Fruit fly (Drosophila melanogaster) whole organism, embryonic: ENCODE results near the gene IKKbeta.

Experiments used
- C15 ChIP-seq: fragments of 200-800 bp; sonication (Bioruptor generic); IDR thresholded peaks from 3 replicates; pipeline ENCODE4 v1.3.6; 2022; ENCODE audit warnings: missing biosample characterization, missing genetic modification characterization
- CG10209 ChIP-seq: fragments of 200-800 bp; sonication (Bioruptor generic); optimal IDR thresholded peaks from 3 replicates; lab custom pipeline; 2017; ENCODE audit warnings: missing biosample characterization, mild to moderate bottlenecking, missing genetic modification characterization, missing genetic modification reagents
- CG10267 ChIP-seq: fragments of 200-800 bp; sonication (Bioruptor generic); optimal IDR thresholded peaks from 2 replicates; lab custom pipeline; 2018; ENCODE audit warnings: missing biosample characterization, mild to moderate bottlenecking, missing genetic modification characterization, moderate library complexity
- CG10431 ChIP-seq: fragments of 200-800 bp; sonication (Bioruptor generic); optimal IDR thresholded peaks from 3 replicates; lab custom pipeline; 2018; ENCODE audit warnings: missing biosample characterization, mild to moderate bottlenecking, missing genetic modification characterization
- CG11247 ChIP-seq: fragments of 200-800 bp; sonication (Bioruptor generic); IDR thresholded peaks from 2 replicates; pipeline ENCODE4 v1.3.6; 2022; ENCODE audit warnings: missing biosample characterization, missing genetic modification characterization
- CG11723 ChIP-seq: fragments of 200-800 bp; sonication (Bioruptor generic); optimal IDR thresholded peaks from 2 replicates; lab custom pipeline; 2017; ENCODE audit warnings: missing biosample characterization, mild to moderate bottlenecking, missing genetic modification characterization
- CG12155 ChIP-seq: fragments of 200-800 bp; sonication (Bioruptor generic); optimal IDR thresholded peaks from 3 replicates; lab custom pipeline; 2016; ENCODE audit warnings: missing biosample characterization, missing genetic modification characterization
- CG1233 ChIP-seq: fragments of 200-800 bp; sonication (Bioruptor generic); optimal IDR thresholded peaks from 4 replicates; lab custom pipeline; 2018; ENCODE audit warnings: missing biosample characterization, mild to moderate bottlenecking, missing genetic modification characterization
- CG13287 ChIP-seq: fragments of 200-800 bp; sonication (Bioruptor generic); IDR thresholded peaks from 2 replicates; pipeline ENCODE4 v1.3.6; 2022; ENCODE audit warnings: missing biosample characterization, missing genetic modification characterization; ENCODE audit not compliant: partially characterized antibody
- CG13775 ChIP-seq: fragments of 200-800 bp; sonication (Bioruptor generic); optimal IDR thresholded peaks from 3 replicates; lab custom pipeline; 2017; ENCODE audit warnings: missing biosample characterization, mild to moderate bottlenecking, missing genetic modification characterization
- CG14050 ChIP-seq: fragments of 200-800 bp; sonication (Bioruptor generic); IDR thresholded peaks from 3 replicates; pipeline ENCODE4 v1.3.6; 2022; ENCODE audit warnings: missing biosample characterization, missing genetic modification characterization
- CG15073 ChIP-seq: fragments of 200-800 bp; sonication (Bioruptor generic); optimal IDR thresholded peaks from 2 replicates; lab custom pipeline; 2016; ENCODE audit warnings: missing biosample characterization, missing genetic modification characterization
- CG15514 ChIP-seq: fragments of 200-800 bp; sonication (Bioruptor generic); optimal IDR thresholded peaks from 3 replicates; lab custom pipeline; 2017; ENCODE audit warnings: missing biosample characterization, missing genetic modification characterization, mild to moderate bottlenecking, moderate library complexity, missing genetic modification reagents
- CG15601 ChIP-seq: fragments of 200-800 bp; sonication (Bioruptor generic); optimal IDR thresholded peaks from 3 replicates; lab custom pipeline; 2019; ENCODE audit warnings: missing biosample characterization, mild to moderate bottlenecking, missing genetic modification characterization, moderate library complexity
- CG15696 ChIP-seq: fragments of 200-800 bp; sonication (Bioruptor generic); optimal IDR thresholded peaks from 2 replicates; lab custom pipeline; 2019; ENCODE audit warnings: missing biosample characterization, mild to moderate bottlenecking, missing genetic modification characterization, moderate library complexity
- CG17385 ChIP-seq: fragments of 200-800 bp; sonication (Bioruptor generic); optimal IDR thresholded peaks from 3 replicates; lab custom pipeline; 2018; ENCODE audit warnings: missing biosample characterization, mild to moderate bottlenecking, missing genetic modification characterization
- CG18599 ChIP-seq: fragments of 200-800 bp; sonication (Bioruptor generic); optimal IDR thresholded peaks from 3 replicates; lab custom pipeline; 2017; ENCODE audit warnings: missing biosample characterization, missing genetic modification characterization, mild to moderate bottlenecking, moderate library complexity, missing genetic modification reagents
- CG34224 ChIP-seq: fragments of 200-800 bp; sonication (Bioruptor generic); IDR thresholded peaks from 3 replicates; pipeline ENCODE4 v1.3.6; 2022; ENCODE audit warnings: missing biosample characterization, missing genetic modification characterization; ENCODE audit not compliant: partially characterized antibody
- CG8924 ChIP-seq: fragments of 200-800 bp; optimal IDR thresholded peaks from 3 replicates; lab custom pipeline; 2019; ENCODE audit warnings: missing biosample characterization, mild to moderate bottlenecking, missing genetic modification characterization, moderate library complexity
- CG9797 ChIP-seq: fragments of 200-800 bp; sonication (Bioruptor generic); optimal IDR thresholded peaks from 3 replicates; lab custom pipeline; 2018; ENCODE audit warnings: missing biosample characterization, mild to moderate bottlenecking, missing genetic modification characterization
- CHES-1-like ChIP-seq: fragments of 200-800 bp; sonication (Bioruptor generic); optimal IDR thresholded peaks from 2 replicates; lab custom pipeline; 2016; ENCODE audit warnings: missing biosample characterization, missing genetic modification characterization
- Drgx ChIP-seq: fragments of 200-800 bp; sonication (Bioruptor generic); IDR thresholded peaks from 2 replicates; pipeline ENCODE4 v1.3.6; 2022; ENCODE audit warnings: missing biosample characterization, missing genetic modification characterization
- Hmr ChIP-seq: fragments of 200-800 bp; sonication (Bioruptor generic); optimal IDR thresholded peaks from 3 replicates; lab custom pipeline; 2017; ENCODE audit warnings: mild to moderate bottlenecking, missing biosample characterization, missing genetic modification reagents, missing genetic modification characterization
- Hr78 ChIP-seq, 2 experiments: fragments of 200-800 bp in 1 of 2; fragments of >200 bp in 1 of 2; sonication (Bioruptor generic) in 1 of 2; optimal IDR thresholded peaks; 2 replicates each; lab custom pipeline; 2017 to 2019; ENCODE audit warnings: missing biosample characterization in 2 of 2, missing genetic modification characterization in 2 of 2, mild to moderate bottlenecking in 1 of 2, moderate library complexity in 1 of 2
- Lim3 ChIP-seq: fragments of 200-800 bp; sonication (Bioruptor generic); IDR thresholded peaks from 2 replicates; pipeline ENCODE4 v1.3.6; 2022; ENCODE audit warnings: missing biosample characterization, missing genetic modification characterization
- Lpt ChIP-seq: fragments of >200 bp; optimal IDR thresholded peaks from 2 replicates; lab custom pipeline; 2018; ENCODE audit warnings: missing biosample characterization, missing genetic modification characterization
- Rx ChIP-seq: fragments of 200-800 bp; sonication (Bioruptor generic); IDR thresholded peaks from 2 replicates; pipeline ENCODE4 v1.3.6; 2022; ENCODE audit warnings: missing biosample characterization, missing genetic modification characterization
- Ssrp ChIP-seq: fragments of 200-800 bp; sonication (Bioruptor generic); optimal IDR thresholded peaks from 2 replicates; lab custom pipeline; 2018; ENCODE audit warnings: missing biosample characterization, mild to moderate bottlenecking, missing genetic modification characterization, moderate library complexity
- Taf1 ChIP-seq: fragments of 200-800 bp; sonication (Bioruptor generic); IDR thresholded peaks from 2 replicates; pipeline ENCODE4 v1.3.6; 2022; ENCODE audit warnings: missing biosample characterization, missing genetic modification characterization
- Tbp ChIP-seq: fragments of >200 bp; optimal IDR thresholded peaks from 2 replicates; lab custom pipeline; 2018; ENCODE audit warnings: missing biosample characterization, missing genetic modification characterization
- bigmax ChIP-seq: fragments of 200-800 bp; sonication (Bioruptor generic); optimal IDR thresholded peaks from 2 replicates; lab custom pipeline; 2018; ENCODE audit warnings: missing biosample characterization, mild to moderate bottlenecking, missing genetic modification characterization
- cas ChIP-seq: fragments of 200-800 bp; sonication (Bioruptor generic); IDR thresholded peaks from 2 replicates; pipeline ENCODE4 v1.3.6; 2022; ENCODE audit warnings: missing biosample characterization, missing genetic modification characterization
- cg ChIP-seq: fragments of 200-800 bp; sonication (Bioruptor generic); optimal IDR thresholded peaks from 3 replicates; lab custom pipeline; 2019; ENCODE audit warnings: missing biosample characterization, mild to moderate bottlenecking, missing genetic modification characterization, moderate library complexity
- croc ChIP-seq: fragments of 200-800 bp; sonication (Bioruptor generic); conservative IDR thresholded peaks from 3 replicates; pipeline ENCODE4 v1.3.6; 2022; ENCODE audit warnings: missing biosample characterization, missing genetic modification characterization
- gcm ChIP-seq: fragments of 200-800 bp; sonication (Bioruptor generic); optimal IDR thresholded peaks from 2 replicates; lab custom pipeline; 2019; ENCODE audit warnings: missing biosample characterization, mild to moderate bottlenecking, missing genetic modification characterization, moderate library complexity
- grn ChIP-seq: fragments of 200-800 bp; sonication (Bioruptor generic); optimal IDR thresholded peaks from 3 replicates; lab custom pipeline; 2017; ENCODE audit warnings: missing biosample characterization, missing genetic modification characterization
- h ChIP-seq: fragments of >200 bp; optimal IDR thresholded peaks from 2 replicates; lab custom pipeline; 2017
- mld ChIP-seq: fragments of 200-800 bp; sonication (Bioruptor generic); IDR thresholded peaks from 3 replicates; pipeline ENCODE4 v1.3.6; 2022; ENCODE audit warnings: missing biosample characterization, missing genetic modification characterization; ENCODE audit not compliant: partially characterized antibody
- nmo ChIP-seq: fragments of 200-800 bp; sonication (Bioruptor generic); optimal IDR thresholded peaks from 2 replicates; lab custom pipeline; 2018; ENCODE audit warnings: missing biosample characterization, mild to moderate bottlenecking, missing genetic modification characterization, moderate library complexity
- oc ChIP-seq: fragments of 200-800 bp; sonication (Bioruptor generic); optimal IDR thresholded peaks from 2 replicates; lab custom pipeline; 2018; ENCODE audit warnings: missing biosample characterization, mild to moderate bottlenecking, missing genetic modification characterization, moderate library complexity
- onecut ChIP-seq: fragments of 200-800 bp; sonication (Bioruptor generic); IDR thresholded peaks from 2 replicates; pipeline ENCODE4 v1.3.6; 2022; ENCODE audit warnings: missing biosample characterization, missing genetic modification characterization
- schlank ChIP-seq: fragments of 200-800 bp; sonication (Bioruptor generic); optimal IDR thresholded peaks from 2 replicates; lab custom pipeline; 2018; ENCODE audit warnings: missing biosample characterization, mild to moderate bottlenecking, missing genetic modification characterization
- slbo ChIP-seq: fragments of 200-800 bp; sonication (Bioruptor generic); IDR thresholded peaks from 2 replicates; pipeline ENCODE4 v1.3.6; 2022; ENCODE audit warnings: missing biosample characterization, missing genetic modification characterization
- tap ChIP-seq: fragments of 200-800 bp; optimal IDR thresholded peaks from 3 replicates; lab custom pipeline; 2019; ENCODE audit warnings: missing biosample characterization, mild to moderate bottlenecking, missing genetic modification characterization, moderate library complexity
- tin ChIP-seq: fragments of 200-800 bp; sonication (Bioruptor generic); optimal IDR thresholded peaks from 3 replicates; lab custom pipeline; 2016; ENCODE audit warnings: missing biosample characterization, missing genetic modification characterization
- tll ChIP-seq, 2 experiments: fragments of 200-800 bp in 1 of 2; fragments of >200 bp in 1 of 2; sonication (Bioruptor generic) in 1 of 2; optimal IDR thresholded peaks; 2 replicates each; lab custom pipeline; 2017 to 2019; ENCODE audit warnings: missing biosample characterization in 2 of 2, missing genetic modification characterization in 2 of 2, mild to moderate bottlenecking in 1 of 2, moderate library complexity in 1 of 2
- zen ChIP-seq: fragments of 200-800 bp; sonication (Bioruptor generic); optimal IDR thresholded peaks from 3 replicates; lab custom pipeline; 2018; ENCODE audit warnings: missing biosample characterization, mild to moderate bottlenecking, missing genetic modification characterization, moderate library complexity
- zfh2 ChIP-seq: fragments of 200-800 bp; sonication (Bioruptor generic); optimal IDR thresholded peaks from 2 replicates; lab custom pipeline; 2016; ENCODE audit warnings: missing biosample characterization, missing genetic modification characterization

The IKKbeta gene

DNA sequence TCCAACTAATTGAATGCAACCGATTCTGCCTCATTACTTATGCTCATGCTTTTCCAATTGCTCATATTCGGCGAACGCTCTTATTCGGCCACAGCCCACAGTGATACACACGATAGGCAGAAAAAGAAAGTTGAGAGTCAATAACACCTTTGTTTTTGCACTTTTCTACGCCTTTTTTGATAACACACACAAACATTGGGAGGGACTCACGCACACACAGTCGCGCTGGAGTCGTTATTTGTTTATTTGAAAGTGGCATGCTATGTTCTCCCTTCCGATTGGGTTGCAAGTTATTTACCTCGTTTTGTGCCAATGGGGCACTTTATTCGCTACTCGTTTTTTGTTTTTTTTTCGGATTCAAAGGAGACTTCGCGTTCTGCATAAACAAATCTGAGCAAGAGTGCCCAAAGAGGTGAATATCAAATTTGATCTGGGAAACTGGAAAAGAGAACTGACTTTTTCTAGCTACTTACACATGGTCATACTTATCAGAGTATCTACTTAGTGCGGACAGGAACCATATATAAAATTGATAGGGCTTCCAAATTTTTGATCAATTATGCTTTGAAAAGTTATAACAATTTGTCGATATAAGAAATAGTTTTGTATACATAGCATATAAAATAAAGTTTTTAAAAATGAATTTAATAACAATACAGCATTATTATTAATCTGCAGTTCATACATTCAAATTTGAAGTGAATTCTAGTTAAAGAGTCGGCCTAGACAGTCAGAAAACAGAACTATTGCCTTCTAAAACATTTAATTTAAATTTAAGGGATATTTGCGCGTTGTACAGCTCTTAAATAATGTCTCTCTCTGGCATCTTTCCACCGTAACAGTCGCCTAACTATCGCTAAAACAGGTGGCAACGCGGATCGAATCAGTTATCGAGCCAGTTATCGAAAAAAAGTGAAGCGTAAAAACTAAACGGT, 49.4 kb upstream of the IKKbeta start, which contains the start of the genes Mhcl and Akt (continued):
- TF ChIP-seq Lpt (GFP tag; lab: Kevin White, UChicago) (no peak), Hr78 (GFP tag; optimal IDR thresholded peaks at IDR 0.05; lab: Kevin White, UChicago) (no peak), Drgx (no peak), mld (GFP tag; lab: Robert Waterston, UW) (no peak), CG1233 (GFP tag; lab: Kevin White, UChicago) (no peak), Hmr (GFP tag; lab: Kevin White, UChicago) (peak; percentile 12), Tbp (GFP tag; lab: Kevin White, UChicago) (no peak), CG11723 (GFP tag; lab: Kevin White, UChicago) (no peak), schlank (no peak), croc (GFP tag; lab: Robert Waterston, UW) (no peak), zen (tag; lab: Kevin White, UChicago) (no peak), bigmax (GFP tag; lab: Kevin White, UChicago) (no peak), CG15514 (peak; percentile 98), CG17385 (GFP tag; lab: Kevin White, UChicago) (no peak), CG14050 (GFP tag; lab: Robert Waterston, UW) (no peak), grn (GFP tag; lab: Kevin White, UChicago) (peak; percentile 44), CG8924 (peak; percentile 33), CG15601 (tag; lab: Kevin White, UChicago) (no peak), h (no peak), Rx (GFP tag; lab: Robert Waterston, UW) (no peak), tin (peak; percentile 5), Lim3 (GFP tag; lab: Robert Waterston, UW) (no peak), Ssrp (tag; lab: Kevin White, UChicago) (peak; percentile 27), Taf1 (GFP tag; lab: Robert Waterston, UW) (no peak), nmo (peak; percentile 55), zfh2 (peak; percentile 28), CG13775 (peak; percentile 37), onecut (GFP tag; lab: Robert Waterston, UW) (no peak; the same call in 1 of the 2 replicates), CG10267 (peak; percentile 67), CG10209 (GFP tag; lab: Kevin White, UChicago) (no peak), cas (GFP tag; lab: Robert Waterston, UW) (no peak), CG12155 (no peak), C15 (GFP tag; lab: Robert Waterston, UW) (no peak), cg (peak; percentile 68), CHES-1-like (GFP tag; lab: Kevin White, UChicago) (no peak), CG15696 (tag; lab: Kevin White, UChicago) (peak; percentile 29), CG9797 (GFP tag; lab: Kevin White, UChicago) (peak; percentile 62), CG18599 (GFP tag; lab: Kevin White, UChicago) (no peak), CG15073 (GFP tag; lab: Kevin White, UChicago) (no peak), oc (tag; lab: Kevin White, UChicago) (no peak), gcm (GFP tag; lab: Kevin White, UChicago) (no peak), tap (tag; lab: Kevin White, UChicago) (no peak), CG11247 (GFP tag; lab: Robert Waterston, UW) (no peak), tll (GFP tag; optimal IDR thresholded peaks at IDR 0.05; lab: Kevin White, UChicago) (no peak), CG13287 (GFP tag; lab: Robert Waterston, UW) (peak; percentile 52), CG10431 (GFP tag; lab: Kevin White, UChicago) (no peak), CG34224 (0 out of 3 replicates have a peak, but pooled peaks have one; percentile 13), slbo (GFP tag; lab: Robert Waterston, UW) (peak; percentile 56)
